Fruit fly (Drosophila melanogaster) whole organism, embryonic: Measurements from ENCODE around the gene CG4820.

ENCODE experiments used
- Aef1 ChIP-seq: fragments of 200-800 bp; sonication (Bioruptor generic); IDR thresholded peaks from 3 replicates; pipeline ENCODE4 v1.3.6; 2022; ENCODE audit warnings: missing biosample characterization, missing genetic modification characterization
- Antp ChIP-seq: fragments of 200-800 bp; sonication (Bioruptor generic); optimal IDR thresholded peaks from 3 replicates; lab custom pipeline; 2016; ENCODE audit warnings: missing biosample characterization, missing genetic modification characterization
- CG12942 ChIP-seq: fragments of 200-800 bp; sonication (Bioruptor generic); optimal IDR thresholded peaks from 3 replicates; lab custom pipeline; 2016; ENCODE audit warnings: missing biosample characterization, missing genetic modification characterization
- CG14014 ChIP-seq: fragments of 200-800 bp; sonication (Bioruptor generic); IDR thresholded peaks from 2 replicates; pipeline ENCODE4 v1.3.6; 2022; ENCODE audit warnings: missing biosample characterization, missing genetic modification characterization
- CG14050 ChIP-seq: fragments of 200-800 bp; sonication (Bioruptor generic); IDR thresholded peaks from 3 replicates; pipeline ENCODE4 v1.3.6; 2022; ENCODE audit warnings: missing biosample characterization, missing genetic modification characterization
- CG14965 ChIP-seq: fragments of 200-800 bp; sonication (Bioruptor generic); optimal IDR thresholded peaks from 2 replicates; lab custom pipeline; 2016; ENCODE audit warnings: missing biosample characterization, missing genetic modification characterization, borderline replicate concordance
- CG15601 ChIP-seq: fragments of 200-800 bp; sonication (Bioruptor generic); optimal IDR thresholded peaks from 3 replicates; lab custom pipeline; 2019; ENCODE audit warnings: missing biosample characterization, mild to moderate bottlenecking, missing genetic modification characterization, moderate library complexity
- CG17802 ChIP-seq: fragments of 200-800 bp; sonication (Bioruptor generic); optimal IDR thresholded peaks from 2 replicates; lab custom pipeline; 2018; ENCODE audit warnings: missing biosample characterization, mild to moderate bottlenecking, missing genetic modification characterization, moderate library complexity
- CG2129 ChIP-seq: fragments of 200-800 bp; sonication (Bioruptor generic); IDR thresholded peaks from 2 replicates; pipeline ENCODE4 v1.3.6; 2022; ENCODE audit warnings: missing biosample characterization, missing genetic modification characterization; ENCODE audit not compliant: partially characterized antibody
- CG2712 ChIP-seq: fragments of 200-800 bp; optimal IDR thresholded peaks from 3 replicates; lab custom pipeline; 2019; ENCODE audit warnings: missing biosample characterization, mild to moderate bottlenecking, missing genetic modification characterization, moderate library complexity
- CG32772 ChIP-seq: fragments of 200-800 bp; sonication (Bioruptor generic); IDR thresholded peaks from 2 replicates; pipeline ENCODE4 v1.3.6; 2022; ENCODE audit warnings: missing biosample characterization, missing genetic modification characterization
- CG3281 ChIP-seq: fragments of 200-800 bp; sonication (Bioruptor generic); optimal IDR thresholded peaks from 3 replicates; lab custom pipeline; 2017; ENCODE audit warnings: missing biosample characterization, mild to moderate bottlenecking, missing genetic modification characterization
- CG34422 ChIP-seq: fragments of 200-800 bp; sonication (Bioruptor generic); IDR thresholded peaks from 3 replicates; pipeline ENCODE4 v1.3.6; 2022; ENCODE audit warnings: missing biosample characterization, missing genetic modification characterization
- CG4360 ChIP-seq: fragments of 200-800 bp; sonication (Bioruptor generic); IDR thresholded peaks from 2 replicates; pipeline ENCODE4 v1.3.6; 2022; ENCODE audit warnings: missing biosample characterization, missing genetic modification characterization
- CG6683 ChIP-seq: fragments of 200-800 bp; sonication (Bioruptor generic); optimal IDR thresholded peaks from 2 replicates; lab custom pipeline; 2017; ENCODE audit warnings: missing biosample characterization, mild to moderate bottlenecking, missing genetic modification characterization, missing genetic modification reagents
- CG6765 ChIP-seq: fragments of 200-800 bp; sonication (Bioruptor generic); optimal IDR thresholded peaks from 3 replicates; lab custom pipeline; 2017; ENCODE audit warnings: missing biosample characterization, mild to moderate bottlenecking, missing genetic modification characterization
- CG7786 ChIP-seq: fragments of 200-800 bp; sonication (Bioruptor generic); optimal IDR thresholded peaks from 2 replicates; lab custom pipeline; 2016; ENCODE audit warnings: missing biosample characterization, missing genetic modification characterization
- CG7928 ChIP-seq: fragments of 200-800 bp; sonication (Bioruptor generic); optimal IDR thresholded peaks from 2 replicates; lab custom pipeline; 2017; ENCODE audit warnings: missing biosample characterization, mild to moderate bottlenecking, missing genetic modification characterization
- CG7963 ChIP-seq: fragments of 200-800 bp; sonication (Bioruptor generic); IDR thresholded peaks from 3 replicates; pipeline ENCODE4 v1.3.6; 2022; ENCODE audit warnings: missing biosample characterization, missing genetic modification characterization; ENCODE audit not compliant: partially characterized antibody
- CHES-1-like ChIP-seq: fragments of 200-800 bp; sonication (Bioruptor generic); optimal IDR thresholded peaks from 2 replicates; lab custom pipeline; 2016; ENCODE audit warnings: missing biosample characterization, missing genetic modification characterization
- Chrac-16 ChIP-seq: fragments of 200-800 bp; sonication (Bioruptor generic); optimal IDR thresholded peaks from 3 replicates; lab custom pipeline; 2016; ENCODE audit warnings: missing biosample characterization, missing genetic modification characterization
- CoRest ChIP-seq: fragments of 200-800 bp; sonication (Bioruptor generic); optimal IDR thresholded peaks from 3 replicates; lab custom pipeline; 2018; ENCODE audit warnings: missing biosample characterization, mild to moderate bottlenecking, missing genetic modification characterization, moderate library complexity
- Drgx ChIP-seq: fragments of 200-800 bp; sonication (Bioruptor generic); IDR thresholded peaks from 2 replicates; pipeline ENCODE4 v1.3.6; 2022; ENCODE audit warnings: missing biosample characterization, missing genetic modification characterization
- ERR ChIP-seq: fragments of 200-800 bp; sonication (Bioruptor generic); optimal IDR thresholded peaks from 2 replicates; lab custom pipeline; 2016; ENCODE audit warnings: missing biosample characterization, missing genetic modification characterization
- Fer1 ChIP-seq: fragments of 200-800 bp; sonication (Bioruptor generic); optimal IDR thresholded peaks from 2 replicates; lab custom pipeline; 2017; ENCODE audit warnings: missing biosample characterization, mild to moderate bottlenecking, missing genetic modification characterization
- GATAe ChIP-seq: fragments of 200-800 bp; sonication (Bioruptor generic); conservative IDR thresholded peaks from 2 replicates; pipeline ENCODE4 v1.3.6; 2022; ENCODE audit warnings: missing biosample characterization, missing genetic modification characterization
- H15 ChIP-seq: fragments of 200-800 bp; sonication (Bioruptor generic); IDR thresholded peaks from 3 replicates; pipeline ENCODE4 v1.3.6; 2022; ENCODE audit warnings: missing biosample characterization, missing genetic modification characterization
- Hr78 ChIP-seq, 2 experiments: fragments of 200-800 bp in 1 of 2; fragments of >200 bp in 1 of 2; sonication (Bioruptor generic) in 1 of 2; optimal IDR thresholded peaks; 2 replicates each; lab custom pipeline; 2017 to 2019; ENCODE audit warnings: missing biosample characterization in 2 of 2, missing genetic modification characterization in 2 of 2, mild to moderate bottlenecking in 1 of 2, moderate library complexity in 1 of 2
- Jarid2 ChIP-seq: fragments of 200-800 bp; sonication (Bioruptor generic); optimal IDR thresholded peaks from 3 replicates; lab custom pipeline; 2017; ENCODE audit warnings: mild to moderate bottlenecking, missing biosample characterization, missing genetic modification reagents, missing genetic modification characterization
- Rfx ChIP-seq: fragments of 200-800 bp; sonication (Bioruptor generic); IDR thresholded peaks from 2 replicates; pipeline ENCODE4 v1.3.6; 2022; ENCODE audit warnings: missing biosample characterization, missing genetic modification characterization
- Scr ChIP-seq: fragments of 200-800 bp; sonication (Bioruptor generic); IDR thresholded peaks from 2 replicates; pipeline ENCODE4 v1.3.6; 2022; ENCODE audit warnings: missing biosample characterization, missing genetic modification characterization; ENCODE audit not compliant: partially characterized antibody
- ato ChIP-seq: fragments of 200-800 bp; sonication (Bioruptor generic); IDR thresholded peaks from 2 replicates; pipeline ENCODE4 v1.3.6; 2022; ENCODE audit warnings: missing biosample characterization, missing genetic modification characterization; ENCODE audit not compliant: partially characterized antibody
- bigmax ChIP-seq: fragments of 200-800 bp; sonication (Bioruptor generic); optimal IDR thresholded peaks from 2 replicates; lab custom pipeline; 2018; ENCODE audit warnings: missing biosample characterization, mild to moderate bottlenecking, missing genetic modification characterization
- gcm2 ChIP-seq: fragments of 200-800 bp; sonication (Bioruptor generic); optimal IDR thresholded peaks from 2 replicates; lab custom pipeline; 2016; ENCODE audit warnings: missing biosample characterization, missing genetic modification characterization
- ham ChIP-seq: fragments of 200-800 bp; sonication (Bioruptor generic); IDR thresholded peaks from 2 replicates; pipeline ENCODE4 v1.3.6; 2022; ENCODE audit warnings: missing biosample characterization, missing genetic modification characterization
- hb ChIP-seq: fragments of 200-800 bp; sonication (Bioruptor generic); IDR thresholded peaks from 3 replicates; pipeline ENCODE4 v1.3.6; 2022; ENCODE audit warnings: missing biosample characterization, missing genetic modification characterization; ENCODE audit not compliant: partially characterized antibody
- inv ChIP-seq: fragments of 200-800 bp; sonication (Bioruptor generic); IDR thresholded peaks from 2 replicates; pipeline ENCODE4 v1.3.6; 2022; ENCODE audit warnings: missing biosample characterization, missing genetic modification characterization; ENCODE audit not compliant: partially characterized antibody
- lbe ChIP-seq: fragments of 200-800 bp; sonication (Bioruptor generic); optimal IDR thresholded peaks from 2 replicates; lab custom pipeline; 2016; ENCODE audit warnings: missing biosample characterization, mild to moderate bottlenecking, missing genetic modification characterization
- lov ChIP-seq, 2 experiments: fragments of 200-800 bp in 1 of 2; fragments of >200 bp in 1 of 2; sonication (Bioruptor generic) in 1 of 2; IDR thresholded peaks in 1 of 2; optimal IDR thresholded peaks in 1 of 2; 2 replicates in 1 of 2; 3 replicates in 1 of 2; pipeline versions ENCODE4 v1.3.6 to Lab custom; 2017 to 2022; ENCODE audit warnings: missing biosample characterization in 1 of 2, missing genetic modification characterization in 1 of 2
- nau ChIP-seq: fragments of 200-800 bp; sonication (Bioruptor generic); optimal IDR thresholded peaks from 3 replicates; lab custom pipeline; 2017; ENCODE audit warnings: missing biosample characterization, mild to moderate bottlenecking, missing genetic modification characterization, missing genetic modification reagents
- pb ChIP-seq: fragments of 200-800 bp; sonication (Bioruptor generic); optimal IDR thresholded peaks from 3 replicates; lab custom pipeline; 2016; ENCODE audit warnings: missing biosample characterization, missing genetic modification characterization
- ranshi ChIP-seq: fragments of 200-800 bp; sonication (Bioruptor generic); IDR thresholded peaks from 2 replicates; pipeline ENCODE4 v1.3.6; 2022; ENCODE audit warnings: missing biosample characterization, missing genetic modification characterization
- rib ChIP-seq: fragments of 200-800 bp; sonication (Bioruptor generic); IDR thresholded peaks from 2 replicates; pipeline ENCODE4 v1.3.6; 2022; ENCODE audit warnings: missing biosample characterization, missing genetic modification characterization
- slbo ChIP-seq: fragments of 200-800 bp; sonication (Bioruptor generic); IDR thresholded peaks from 2 replicates; pipeline ENCODE4 v1.3.6; 2022; ENCODE audit warnings: missing biosample characterization, missing genetic modification characterization
- stc ChIP-seq: fragments of 200-800 bp; sonication (Bioruptor generic); IDR thresholded peaks from 2 replicates; pipeline ENCODE4 v1.3.6; 2022; ENCODE audit warnings: missing biosample characterization, missing genetic modification characterization
- tin ChIP-seq: fragments of 200-800 bp; sonication (Bioruptor generic); optimal IDR thresholded peaks from 3 replicates; lab custom pipeline; 2016; ENCODE audit warnings: missing biosample characterization, missing genetic modification characterization
- tll ChIP-seq, 2 experiments: fragments of 200-800 bp in 1 of 2; fragments of >200 bp in 1 of 2; sonication (Bioruptor generic) in 1 of 2; optimal IDR thresholded peaks; 2 replicates each; lab custom pipeline; 2017 to 2019; ENCODE audit warnings: missing biosample characterization in 2 of 2, missing genetic modification characterization in 2 of 2, mild to moderate bottlenecking in 1 of 2, moderate library complexity in 1 of 2
- tna ChIP-seq: fragments of 200-800 bp; sonication (Bioruptor generic); IDR thresholded peaks from 2 replicates; pipeline ENCODE4 v1.3.6; 2022; ENCODE audit warnings: missing biosample characterization, missing genetic modification characterization; ENCODE audit not compliant: partially characterized antibody
- wdn ChIP-seq: fragments of 200-800 bp; sonication (Bioruptor generic); IDR thresholded peaks from 2 replicates; pipeline ENCODE4 v1.3.6; 2022; ENCODE audit warnings: missing biosample characterization, missing genetic modification characterization

CG4820 gene

DNA sequence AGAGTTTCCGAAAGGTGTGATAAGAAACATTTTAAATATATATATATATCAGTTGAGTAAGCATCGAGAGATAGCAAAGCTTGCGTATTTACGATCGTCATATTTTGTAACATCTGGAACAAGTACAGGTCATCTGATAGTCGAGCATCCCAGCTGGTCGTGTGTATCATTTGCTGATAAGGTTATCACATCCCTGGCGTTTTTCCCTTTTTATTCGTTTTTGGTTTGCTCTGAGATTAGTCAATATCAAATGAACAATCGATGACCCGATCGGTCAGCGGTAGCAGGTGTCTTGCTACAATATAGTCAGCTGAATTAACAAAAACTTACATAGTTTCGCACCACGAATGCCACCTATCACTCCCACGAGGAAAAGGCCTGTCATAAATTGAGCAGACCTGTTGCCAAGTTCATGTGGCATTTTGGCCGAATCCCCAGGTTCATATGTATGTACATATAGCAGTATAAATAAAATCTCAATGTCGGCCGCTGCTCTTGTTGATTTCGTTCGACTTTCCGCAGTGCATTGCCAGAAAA lies 15.4 kb upstream of the CG4820 start (continued):
- TF ChIP-seq CG32772 (GFP tag; lab: Robert Waterston, UW) (0 out of 2 replicates have a peak, but pooled peaks have one; percentile 32), stc (GFP tag; lab: Robert Waterston, UW) (0 out of 2 replicates have a peak, but pooled peaks have one; percentile 23), CG2712 (tag; lab: Kevin White, UChicago) (peak; percentile 51), CG4360 (GFP tag; lab: Robert Waterston, UW) (no peak), ham (no peak), CG14050 (peak; percentile 29; the same call in 2 of the 3 replicates), CG3281 (GFP tag; lab: Kevin White, UChicago) (peak; percentile 63), CHES-1-like (no peak), ranshi (GFP tag; lab: Robert Waterston, UW) (0 out of 2 replicates have a peak, but pooled peaks have one; percentile 63), lov (optimal IDR thresholded peaks at IDR 0.05; lab: Kevin White, UChicago) (no peak), lov (GFP tag; IDR thresholded peaks at IDR 0.05; lab: Robert Waterston, UW) (no peak), CG7928 (GFP tag; lab: Kevin White, UChicago) (no peak), nau (GFP tag; lab: Kevin White, UChicago) (peak; percentile 16), CG14014 (GFP tag; lab: Robert Waterston, UW) (no peak), pb (no peak), Antp (GFP tag; lab: Kevin White, UChicago) (no peak), H15 (GFP tag; lab: Robert Waterston, UW) (peak; percentile 55; the same call in 2 of the 3 replicates), CG34422 (0 out of 3 replicates have a peak, but pooled peaks have one; percentile 9), wdn (GFP tag; lab: Robert Waterston, UW) (0 out of 2 replicates have a peak, but pooled peaks have one; percentile 14), hb (GFP tag; lab: Robert Waterston, UW) (no peak), CG2129 (GFP tag; lab: Robert Waterston, UW) (no peak), tll (GFP tag; optimal IDR thresholded peaks at IDR 0.05; lab: Kevin White, UChicago) (no peak), GATAe (peak; percentile 87), CG7963 (GFP tag; lab: Robert Waterston, UW) (no peak), CG12942 (GFP tag; lab: Kevin White, UChicago) (peak; percentile 38), inv (GFP tag; lab: Robert Waterston, UW) (no peak), CG7786 (GFP tag; lab: Kevin White, UChicago) (no peak), CG14965 (no peak), ERR (GFP tag; lab: Kevin White, UChicago) (no peak), Chrac-16 (GFP tag; lab: Kevin White, UChicago) (peak; percentile 51), CG17802 (tag; lab: Kevin White, UChicago) (no peak), Jarid2 (GFP tag; lab: Kevin White, UChicago) (no peak), Aef1 (peak; percentile 52), gcm2 (no peak), ato (GFP tag; lab: Robert Waterston, UW) (no peak), CG15601 (tag; lab: Kevin White, UChicago) (no peak), lbe (GFP tag; lab: Kevin White, UChicago) (peak; percentile 81), Rfx (GFP tag; lab: Robert Waterston, UW) (peak; percentile 75), CG6765 (no peak), bigmax (GFP tag; lab: Kevin White, UChicago) (no peak), Fer1 (GFP tag; lab: Kevin White, UChicago) (peak; percentile 46), CG6683 (GFP tag; lab: Kevin White, UChicago) (no peak), tin (GFP tag; lab: Kevin White, UChicago) (peak; percentile 5), rib (GFP tag; lab: Robert Waterston, UW) (no peak), Hr78 (GFP tag; optimal IDR thresholded peaks at IDR 0.05; lab: Kevin White, UChicago) (peak in 1 of 2 experiments; percentile 64), tna (no peak), CoRest (tag; lab: Kevin White, UChicago) (peak; percentile 62), slbo (GFP tag; lab: Robert Waterston, UW) (peak; percentile 76), Drgx (peak; percentile 47), Scr (no peak)
